Fruit fly (Drosophila melanogaster): ENCODE results near the gene CG18749.

CG18749 gene

DNA sequence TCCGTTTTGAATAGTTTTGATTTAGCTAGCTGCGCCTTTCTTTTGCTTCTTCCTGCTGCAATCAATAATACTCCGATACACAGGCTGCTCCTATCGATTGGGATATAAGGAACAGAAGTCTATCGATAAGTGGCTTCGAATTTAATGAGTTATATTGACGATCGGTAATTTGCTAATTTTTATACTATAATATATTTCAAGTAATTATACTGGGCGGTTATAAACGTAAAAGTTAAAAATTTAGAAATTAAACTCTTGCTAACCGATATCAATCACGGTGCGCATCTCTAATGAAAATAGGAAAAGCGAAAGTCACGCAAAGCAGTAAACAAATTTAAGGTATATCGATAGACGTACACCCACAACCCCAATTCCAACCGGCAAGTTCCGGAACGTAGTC lies at the start of gene CG18749, which contains the start of the genes CG9636 and CG33722:
TSS of gene CG18749 (plus strand) at position 336 of the 400 bp plus-strand sequence.
TSS of gene CG9636 (minus strand) at position 73 of the 400 bp plus-strand sequence.
TSS of gene CG33722 (plus strand) at position 336 of the 400 bp plus-strand sequence.
- TF ChIP-seq Mnt (GFP tag; optimal IDR thresholded peaks at IDR 0.05) = peak; percentile 75
- peak; percentile 62 for TF ChIP-seq CG1620 (GFP tag; optimal IDR thresholded peaks at IDR 0.05)
- TF ChIP-seq ovo (GFP tag; optimal IDR thresholded peaks at IDR 0.05) = peak; percentile 5
- TF ChIP-seq bab1 (GFP tag; optimal IDR thresholded peaks at IDR 0.05) = peak; percentile 78
- peak; percentile 38 for TF ChIP-seq Clk (GFP tag; optimal IDR thresholded peaks at IDR 0.05)
- peak; percentile 62 for TF ChIP-seq CG7101 (tag; optimal IDR thresholded peaks at IDR 0.05)
- peak; percentile 75 for TF ChIP-seq CG11617 (GFP tag; optimal IDR thresholded peaks at IDR 0.05)
- peak; percentile 78 for TF ChIP-seq CG14711 (tag; optimal IDR thresholded peaks at IDR 0.05)
- peak; percentile 37 for TF ChIP-seq pad (GFP tag; optimal IDR thresholded peaks at IDR 0.05)
- peak; percentile 53 for TF ChIP-seq tj (GFP tag; optimal IDR thresholded peaks at IDR 0.05)
- TF ChIP-seq Hr96 (GFP tag; optimal IDR thresholded peaks at IDR 0.05) = peak; percentile 70
- peak; percentile 57 for TF ChIP-seq CG33017 (tag; optimal IDR thresholded peaks at IDR 0.05)
- peak; percentile 21 for TF ChIP-seq CG12768 (GFP tag; optimal IDR thresholded peaks at IDR 0.05)
- peak; percentile 90 to 95 for TF ChIP-seq cnc (optimal IDR thresholded peaks at IDR 0.05)
- peak; percentile 39 for TF ChIP-seq CG7045 (GFP tag; optimal IDR thresholded peaks at IDR 0.05)
- peak; percentile 31 for TF ChIP-seq cic (GFP tag; optimal IDR thresholded peaks at IDR 0.05)
- peak; percentile 53 for TF ChIP-seq Crg-1 (GFP tag; optimal IDR thresholded peaks at IDR 0.05)
- TF ChIP-seq toe (GFP tag; optimal IDR thresholded peaks at IDR 0.05) = peak; percentile 83
- TF ChIP-seq kay (GFP tag; ENCODE audit: borderline replicate concordance) = peak; percentile 96
- peak; percentile 59 for TF ChIP-seq CG5204 (GFP tag; optimal IDR thresholded peaks at IDR 0.05)

DNA sequence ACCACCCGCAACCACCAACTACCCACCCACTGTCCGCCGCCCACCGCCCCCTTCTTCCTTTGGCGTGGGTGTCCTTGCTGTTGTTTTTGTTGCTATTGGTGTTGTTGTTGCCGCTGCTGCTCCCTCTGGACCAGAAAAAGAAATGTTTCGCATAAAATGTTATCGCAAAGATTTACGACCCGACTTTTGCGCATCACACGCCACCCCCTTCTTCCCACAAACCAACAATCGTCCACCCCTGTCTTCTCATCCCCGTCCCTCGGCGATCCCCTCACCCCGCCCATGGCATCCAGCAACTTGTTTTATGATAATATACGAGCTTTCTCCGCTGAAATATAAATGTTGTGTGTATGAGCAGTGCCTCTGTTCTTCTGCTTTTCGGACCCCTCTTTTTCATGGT lies 48.8 kb upstream of the CG18749 start:
- TF ChIP-seq CG5204 (GFP tag; optimal IDR thresholded peaks at IDR 0.05) = no peak
- no peak for TF ChIP-seq CG14711 (tag; optimal IDR thresholded peaks at IDR 0.05)

DNA sequence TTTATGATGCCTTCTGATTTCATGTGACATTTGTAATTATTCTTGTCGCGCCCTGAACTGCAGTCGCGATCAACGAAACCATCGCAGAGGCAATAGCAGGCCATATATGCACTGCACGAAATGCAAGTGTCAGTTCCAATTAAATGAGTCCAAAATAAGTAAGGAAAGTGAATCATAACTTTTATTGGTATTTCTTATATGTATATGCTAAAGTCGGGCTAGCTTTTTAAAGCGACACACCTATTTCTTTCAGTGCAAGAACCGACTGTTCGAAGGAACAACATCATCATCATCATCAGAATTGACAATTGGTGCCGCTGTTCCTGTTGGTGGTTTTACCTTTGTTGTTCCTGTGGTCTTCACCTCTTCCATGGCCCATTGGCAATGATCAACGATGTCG lies 46.7 kb upstream of the CG18749 start:
- no peak for TF ChIP-seq Hr96 (GFP tag; optimal IDR thresholded peaks at IDR 0.05)
- TF ChIP-seq CG1620 (GFP tag; optimal IDR thresholded peaks at IDR 0.05) = no peak
- no peak for TF ChIP-seq CG12768 (GFP tag; optimal IDR thresholded peaks at IDR 0.05)
- TF ChIP-seq cic (GFP tag; optimal IDR thresholded peaks at IDR 0.05) = no peak
- no peak for TF ChIP-seq CG7101 (tag; optimal IDR thresholded peaks at IDR 0.05)
- TF ChIP-seq pad (GFP tag; optimal IDR thresholded peaks at IDR 0.05) = no peak
- TF ChIP-seq CG7045 (GFP tag; optimal IDR thresholded peaks at IDR 0.05) = no peak
- no peak for TF ChIP-seq CG11617 (GFP tag; optimal IDR thresholded peaks at IDR 0.05)
- TF ChIP-seq CG14711 (tag; optimal IDR thresholded peaks at IDR 0.05) = no peak
- TF ChIP-seq CG33017 (tag; optimal IDR thresholded peaks at IDR 0.05) = no peak
- TF ChIP-seq kay (GFP tag; ENCODE audit: borderline replicate concordance) = no peak
- TF ChIP-seq CG5204 (GFP tag; optimal IDR thresholded peaks at IDR 0.05) = no peak
- no peak for TF ChIP-seq toe (GFP tag; optimal IDR thresholded peaks at IDR 0.05)
- no peak for TF ChIP-seq cnc (optimal IDR thresholded peaks at IDR 0.05)
- TF ChIP-seq Crg-1 (GFP tag; optimal IDR thresholded peaks at IDR 0.05) = no peak
- no peak for TF ChIP-seq ovo (GFP tag; optimal IDR thresholded peaks at IDR 0.05)
- TF ChIP-seq bab1 (GFP tag; optimal IDR thresholded peaks at IDR 0.05) = no peak
- TF ChIP-seq Clk (GFP tag; optimal IDR thresholded peaks at IDR 0.05) = no peak
- TF ChIP-seq Mnt (GFP tag; optimal IDR thresholded peaks at IDR 0.05) = no peak

DNA sequence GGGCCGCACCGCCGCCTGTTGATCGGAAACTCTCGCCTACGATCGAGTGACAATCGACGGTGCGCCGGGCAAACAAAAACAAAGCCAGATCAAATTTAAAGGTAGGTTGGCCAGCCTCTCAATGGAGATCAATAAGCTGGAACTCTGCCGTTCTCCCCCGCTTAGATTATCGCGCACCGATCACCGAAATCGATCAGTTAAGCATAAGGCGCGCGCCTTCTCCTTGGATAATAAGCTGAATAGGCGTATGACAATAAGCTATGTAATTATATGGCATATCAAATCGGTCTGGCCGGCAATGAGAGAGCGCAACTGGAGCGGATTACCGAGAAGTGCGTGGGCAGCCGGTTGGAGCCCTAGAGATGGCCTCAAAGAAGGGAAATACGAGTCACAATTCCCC lies 45.5 kb upstream of the CG18749 start:
- TF ChIP-seq tj (GFP tag; optimal IDR thresholded peaks at IDR 0.05) (no peak), CG7101 (tag; optimal IDR thresholded peaks at IDR 0.05) (no peak), ovo (GFP tag; optimal IDR thresholded peaks at IDR 0.05) (no peak), Hr96 (GFP tag; optimal IDR thresholded peaks at IDR 0.05) (no peak), kay (GFP tag; ENCODE audit: borderline replicate concordance) (no peak), CG33017 (tag; optimal IDR thresholded peaks at IDR 0.05) (no peak), cnc (optimal IDR thresholded peaks at IDR 0.05) (no peak), bab1 (GFP tag; optimal IDR thresholded peaks at IDR 0.05) (no peak), pad (GFP tag; optimal IDR thresholded peaks at IDR 0.05) (no peak), CG11617 (GFP tag; optimal IDR thresholded peaks at IDR 0.05) (no peak), CG7045 (GFP tag; optimal IDR thresholded peaks at IDR 0.05) (no peak), CG5204 (GFP tag; optimal IDR thresholded peaks at IDR 0.05) (no peak), CG1620 (GFP tag; optimal IDR thresholded peaks at IDR 0.05) (no peak), CG12768 (GFP tag; optimal IDR thresholded peaks at IDR 0.05) (no peak), toe (GFP tag; optimal IDR thresholded peaks at IDR 0.05) (no peak), Crg-1 (GFP tag; optimal IDR thresholded peaks at IDR 0.05) (no peak), Clk (GFP tag; optimal IDR thresholded peaks at IDR 0.05) (no peak)

DNA sequence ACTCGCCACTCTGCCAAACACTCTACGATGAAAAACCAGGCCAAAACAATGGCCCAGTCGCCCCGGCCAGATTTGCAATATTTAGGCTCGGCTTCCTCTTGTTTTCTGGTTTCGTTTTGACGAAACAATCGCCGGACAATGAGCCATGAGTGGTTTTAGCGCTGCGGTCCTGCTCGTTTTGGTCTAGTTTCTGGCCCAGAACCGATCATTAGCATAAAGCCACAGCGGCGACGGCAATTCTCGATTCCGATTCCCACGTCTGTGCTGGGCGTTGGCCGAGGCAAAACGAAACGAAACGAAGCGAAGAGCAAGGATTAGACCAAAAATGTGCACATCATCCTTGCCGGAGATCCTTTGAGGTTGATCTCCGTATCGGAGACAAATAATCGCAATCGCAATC lies 40.5 kb upstream of the CG18749 start:
- no peak for TF ChIP-seq Crg-1 (GFP tag; optimal IDR thresholded peaks at IDR 0.05)
- TF ChIP-seq cnc (optimal IDR thresholded peaks at IDR 0.05) = no peak
- TF ChIP-seq pad (GFP tag; optimal IDR thresholded peaks at IDR 0.05) = no peak
- no peak for TF ChIP-seq Hr96 (GFP tag; optimal IDR thresholded peaks at IDR 0.05)
- TF ChIP-seq CG1620 (GFP tag; optimal IDR thresholded peaks at IDR 0.05) = no peak
- no peak for TF ChIP-seq toe (GFP tag; optimal IDR thresholded peaks at IDR 0.05)
- TF ChIP-seq bab1 (GFP tag; optimal IDR thresholded peaks at IDR 0.05) = no peak
- TF ChIP-seq kay (GFP tag; ENCODE audit: borderline replicate concordance) = no peak
- TF ChIP-seq CG7045 (GFP tag; optimal IDR thresholded peaks at IDR 0.05) = no peak
- TF ChIP-seq CG11617 (GFP tag; optimal IDR thresholded peaks at IDR 0.05) = no peak
- no peak for TF ChIP-seq ovo (GFP tag; optimal IDR thresholded peaks at IDR 0.05)
- no peak for TF ChIP-seq CG12768 (GFP tag; optimal IDR thresholded peaks at IDR 0.05)
- TF ChIP-seq CG5204 (GFP tag; optimal IDR thresholded peaks at IDR 0.05) = no peak
- TF ChIP-seq CG14711 (tag; optimal IDR thresholded peaks at IDR 0.05) = no peak
- TF ChIP-seq cic (GFP tag; optimal IDR thresholded peaks at IDR 0.05) = no peak
- TF ChIP-seq Mnt (GFP tag; optimal IDR thresholded peaks at IDR 0.05) = no peak
- no peak for TF ChIP-seq CG33017 (tag; optimal IDR thresholded peaks at IDR 0.05)
- TF ChIP-seq Clk (GFP tag; optimal IDR thresholded peaks at IDR 0.05) = no peak
- TF ChIP-seq tj (GFP tag; optimal IDR thresholded peaks at IDR 0.05) = no peak

DNA sequence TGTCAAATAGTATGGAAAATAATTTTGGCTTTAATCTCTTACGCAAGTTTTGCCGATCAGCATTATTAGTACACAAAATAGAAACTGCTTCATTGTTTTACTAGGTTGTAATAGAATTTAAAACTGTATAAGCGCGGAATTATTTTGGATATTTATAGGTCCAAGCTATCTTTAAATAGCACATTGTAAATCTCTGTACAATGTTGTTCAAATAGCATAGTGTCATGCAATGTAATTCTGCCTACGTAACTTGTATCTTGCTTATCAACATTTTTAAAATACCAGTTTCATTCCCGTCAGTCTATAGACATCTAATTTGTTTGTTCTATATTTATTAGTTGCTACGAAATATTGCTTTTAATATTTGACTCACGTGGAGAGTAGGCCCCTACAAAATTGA lies 39.1 kb upstream of the CG18749 start, which contains the start of gene CheA84a:
TSS of gene CheA84a (minus strand) at position 101 of the 400 bp plus-strand sequence.
- TF ChIP-seq Mnt (GFP tag; optimal IDR thresholded peaks at IDR 0.05) (no peak), CG33017 (tag; optimal IDR thresholded peaks at IDR 0.05) (no peak), toe (GFP tag; optimal IDR thresholded peaks at IDR 0.05) (no peak), Crg-1 (GFP tag; optimal IDR thresholded peaks at IDR 0.05) (no peak), CG1620 (GFP tag; optimal IDR thresholded peaks at IDR 0.05) (no peak), Clk (GFP tag; optimal IDR thresholded peaks at IDR 0.05) (no peak), kay (GFP tag; ENCODE audit: borderline replicate concordance) (no peak)

Measured in whole organism, adult.